Fruit fly (Drosophila melanogaster): ENCODE measurements around the gene Pdk1.

Gene Pdk1

DNA sequence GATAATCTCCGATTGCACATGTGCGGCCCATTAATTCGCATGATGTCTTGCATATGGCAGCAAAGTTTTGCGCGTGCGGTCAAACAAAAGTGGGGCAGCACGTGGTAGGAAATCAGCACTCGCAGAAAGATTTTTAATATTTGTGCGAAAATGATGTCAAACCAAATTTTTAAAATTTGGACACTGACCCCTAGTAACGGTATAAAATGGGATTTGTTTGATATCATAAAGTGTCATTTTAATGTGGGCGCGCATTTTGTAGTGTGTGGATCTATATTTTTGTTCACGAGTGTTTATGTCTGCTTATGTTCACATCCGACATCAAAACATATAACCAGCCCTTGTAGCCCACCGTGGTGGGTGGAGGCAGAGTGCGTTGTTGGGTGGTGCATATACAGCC is 35.2 kb upstream of the Pdk1 start:
- TF ChIP-seq foxo (GFP tag; optimal IDR thresholded peaks at IDR 0.05) (peak in 1 of 2 experiments; percentile 58), Mio (GFP tag; optimal IDR thresholded peaks at IDR 0.05) (no peak), usp (GFP tag; optimal IDR thresholded peaks at IDR 0.05) (no peak), lola (GFP tag; optimal IDR thresholded peaks at IDR 0.05) (no peak), Rel (GFP tag; optimal IDR thresholded peaks at IDR 0.05) (no peak), Rel (tag; optimal IDR thresholded peaks at IDR 0.05) (no peak), sage (GFP tag; optimal IDR thresholded peaks at IDR 0.05) (no peak), Hr83 (GFP tag; optimal IDR thresholded peaks at IDR 0.05; ENCODE audit: poor library complexity, severe bottlenecking) (no peak), brk (GFP tag; optimal IDR thresholded peaks at IDR 0.05) (no peak), Myc (optimal IDR thresholded peaks at IDR 0.05) (no peak), HLH106 (tag; optimal IDR thresholded peaks at IDR 0.05) (peak; percentile 13), Jra (GFP tag; optimal IDR thresholded peaks at IDR 0.05) (no peak), dmrt93B (GFP tag; optimal IDR thresholded peaks at IDR 0.05) (no peak), ey (GFP tag; optimal IDR thresholded peaks at IDR 0.05) (peak; percentile 39), pan (optimal IDR thresholded peaks at IDR 0.05) (no peak), Hnf4 (GFP tag; optimal IDR thresholded peaks at IDR 0.05) (no peak), Hr78 (GFP tag; optimal IDR thresholded peaks at IDR 0.05) (no peak), OdsH (GFP tag; optimal IDR thresholded peaks at IDR 0.05) (peak; percentile 12), fru (GFP tag; optimal IDR thresholded peaks at IDR 0.05) (peak; percentile 42), jim (GFP tag; optimal IDR thresholded peaks at IDR 0.05) (no peak), sv (GFP tag; optimal IDR thresholded peaks at IDR 0.05) (peak; percentile 24), h (GFP tag; optimal IDR thresholded peaks at IDR 0.05) (peak; percentile 49), CG32264 (GFP tag; optimal IDR thresholded peaks at IDR 0.05) (peak; percentile 18), N (GFP tag; optimal IDR thresholded peaks at IDR 0.05) (no peak), rgr (GFP tag; optimal IDR thresholded peaks at IDR 0.05) (peak; percentile 28), Dif (GFP tag; optimal IDR thresholded peaks at IDR 0.05; ENCODE audit: partially characterized antibody) (no peak), Sp1 (GFP tag; optimal IDR thresholded peaks at IDR 0.05) (no peak)

DNA sequence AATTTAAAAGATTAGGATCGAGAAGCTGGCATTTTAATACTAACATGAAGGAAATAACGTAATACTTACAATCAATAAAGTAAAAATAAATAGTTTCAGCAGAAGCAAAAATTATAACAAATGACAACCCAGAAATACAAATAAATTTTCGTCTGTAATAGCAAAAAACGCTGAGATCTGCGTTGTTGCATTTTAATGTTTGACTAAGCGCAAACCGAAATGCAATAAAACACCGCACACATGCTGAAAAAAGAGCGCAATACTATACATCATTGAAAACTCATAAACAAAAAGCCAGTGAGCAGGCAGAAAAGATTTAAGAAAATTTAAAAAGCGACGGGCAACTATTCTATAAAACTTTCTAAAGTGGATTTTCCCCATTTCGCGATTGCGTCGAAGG is 34.4 kb upstream of the Pdk1 start:
- TF ChIP-seq OdsH (GFP tag; optimal IDR thresholded peaks at IDR 0.05): no peak

DNA sequence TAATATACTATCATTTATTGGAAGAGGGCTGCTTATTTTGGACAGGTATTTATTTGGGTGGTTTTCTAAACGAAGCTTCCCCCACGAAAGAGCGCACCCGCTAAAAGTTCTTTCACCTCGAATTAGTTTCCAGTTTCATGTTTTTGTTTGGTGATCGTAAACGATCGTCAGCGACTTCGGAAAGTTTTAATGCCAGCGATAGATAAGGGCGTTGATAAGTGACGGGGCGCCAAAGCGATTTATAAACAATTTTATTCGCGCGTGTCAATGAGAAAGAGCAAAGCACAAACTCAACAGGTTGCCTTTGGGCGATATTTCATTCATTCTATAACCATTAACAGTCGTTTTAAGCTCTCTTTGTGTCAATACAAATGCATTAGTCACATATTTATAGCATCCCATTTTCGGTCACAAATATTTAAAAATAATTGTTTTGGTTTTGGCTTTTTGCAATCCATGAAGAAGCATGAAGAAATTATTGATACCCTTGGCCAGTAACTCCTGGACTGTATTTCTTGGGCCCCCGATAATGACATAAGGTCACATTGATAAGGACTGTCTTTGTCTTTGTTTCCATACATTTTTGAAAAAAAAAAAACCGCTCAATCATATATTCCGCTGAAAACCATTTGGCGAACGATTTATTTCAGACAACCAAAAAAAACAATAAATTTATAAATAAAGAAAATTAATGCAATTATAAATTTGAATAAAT is 33.7 kb upstream of the Pdk1 start:
- TF ChIP-seq sv (GFP tag; optimal IDR thresholded peaks at IDR 0.05) (no peak), pan (optimal IDR thresholded peaks at IDR 0.05) (no peak), Hr78 (GFP tag; optimal IDR thresholded peaks at IDR 0.05) (no peak), Dif (GFP tag; optimal IDR thresholded peaks at IDR 0.05; ENCODE audit: partially characterized antibody) (no peak), dl (GFP tag; optimal IDR thresholded peaks at IDR 0.05; ENCODE audit: insufficient read depth in 1 of 2, partially characterized antibody in 2 of 2) (no peak), foxo (GFP tag; optimal IDR thresholded peaks at IDR 0.05) (no peak), GATAd (GFP tag; optimal IDR thresholded peaks at IDR 0.05) (no peak), usp (GFP tag; optimal IDR thresholded peaks at IDR 0.05) (no peak), Hr83 (GFP tag; optimal IDR thresholded peaks at IDR 0.05; ENCODE audit: poor library complexity, severe bottlenecking) (no peak), CrebA (GFP tag; optimal IDR thresholded peaks at IDR 0.05; ENCODE audit: borderline replicate concordance) (no peak), brk (GFP tag; optimal IDR thresholded peaks at IDR 0.05) (peak; percentile 32), ey (GFP tag; optimal IDR thresholded peaks at IDR 0.05) (no peak), sage (GFP tag; optimal IDR thresholded peaks at IDR 0.05) (no peak), psq (GFP tag; optimal IDR thresholded peaks at IDR 0.05) (no peak), h (GFP tag; optimal IDR thresholded peaks at IDR 0.05) (peak; percentile 30), Hnf4 (GFP tag; optimal IDR thresholded peaks at IDR 0.05) (no peak), Jra (GFP tag; optimal IDR thresholded peaks at IDR 0.05) (no peak), Abd-B (GFP tag; optimal IDR thresholded peaks at IDR 0.05) (no peak), Rel (GFP tag; optimal IDR thresholded peaks at IDR 0.05) (no peak), Rel (tag; optimal IDR thresholded peaks at IDR 0.05) (peak; percentile 29), lola (GFP tag; optimal IDR thresholded peaks at IDR 0.05) (no peak), woc (GFP tag; optimal IDR thresholded peaks at IDR 0.05) (no peak), Vsx2 (GFP tag; optimal IDR thresholded peaks at IDR 0.05; ENCODE audit: partially characterized antibody) (no peak), jim (GFP tag; optimal IDR thresholded peaks at IDR 0.05) (no peak), CG32264 (GFP tag; optimal IDR thresholded peaks at IDR 0.05) (no peak), OdsH (GFP tag; optimal IDR thresholded peaks at IDR 0.05) (no peak), fru (GFP tag; optimal IDR thresholded peaks at IDR 0.05) (no peak), N (GFP tag; optimal IDR thresholded peaks at IDR 0.05) (no peak), tai (GFP tag; optimal IDR thresholded peaks at IDR 0.05) (peak; percentile 15)

Data from whole organism, wandering third instar larva.